Worm (Caenorhabditis elegans): ENCODE data around the gene wdr-60.

DNA sequence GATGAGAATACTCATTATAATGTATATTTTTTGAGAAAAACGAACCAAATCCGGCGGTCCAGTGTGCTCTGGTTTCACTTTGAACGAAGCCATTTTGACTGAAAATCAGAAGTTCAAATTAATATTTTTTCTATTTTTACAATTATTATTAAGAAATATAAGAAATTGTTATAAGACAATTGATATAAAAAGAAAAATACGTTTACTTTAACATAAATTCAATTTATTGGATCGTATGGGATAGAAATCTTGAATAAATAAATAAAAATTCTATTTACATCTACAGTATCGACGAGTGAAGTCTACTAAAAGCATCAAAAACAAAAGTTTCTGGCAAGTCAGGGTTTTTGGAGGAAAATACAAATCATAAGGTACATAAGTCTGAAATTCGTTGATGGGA lies 26.8 kb upstream of the wdr-60 start, which contains the start of gene C27F2.4:
- TF ChIP-seq let-607 (tag; optimal IDR thresholded peaks at IDR 0.05) = no peak
- TF ChIP-seq ztf-22 (GFP tag; optimal IDR thresholded peaks at IDR 0.05) = no peak
- TF ChIP-seq pha-4 (tag; optimal IDR thresholded peaks at IDR 0.05) = no peak
- TF ChIP-seq nfya-1 (tag; optimal IDR thresholded peaks at IDR 0.05; ENCODE audit: borderline replicate concordance, insufficient read depth) = no peak
- no peak for TF ChIP-seq B0035.1 (tag; optimal IDR thresholded peaks at IDR 0.05)
- no peak for TF ChIP-seq F57C9.4 (tag; optimal IDR thresholded peaks at IDR 0.05)
- no peak for TF ChIP-seq K12H6.12 (tag; optimal IDR thresholded peaks at IDR 0.05)
- TF ChIP-seq pbrm-1 (GFP tag; IDR thresholded peaks at IDR 0.05) = no peak
- TF ChIP-seq snpc-4 (GFP tag; optimal IDR thresholded peaks at IDR 0.05) = no peak
- TF ChIP-seq snpc-4 (tag; optimal IDR thresholded peaks at IDR 0.05) = no peak
- no peak for TF ChIP-seq ztf-3 (GFP tag; optimal IDR thresholded peaks at IDR 0.05)
- TF ChIP-seq nhr-120 (GFP tag; IDR thresholded peaks at IDR 0.05) = no peak
- no peak for TF ChIP-seq F49E8.2 (tag; optimal IDR thresholded peaks at IDR 0.05; ENCODE audit: insufficient read depth)
- TF ChIP-seq let-526 (GFP tag; IDR thresholded peaks at IDR 0.05) = no peak
- no peak for TF ChIP-seq ama-1 (optimal IDR thresholded peaks at IDR 0.05)
- no peak for TF ChIP-seq ama-1 (GFP tag; optimal IDR thresholded peaks at IDR 0.05)
